Worm (Caenorhabditis elegans) whole organism, L3 larva: ENCODE results near the gene Y45F3A.4.

ENCODE experiments used
- ama-1 ChIP-seq: fragments of 150-350 bp; optimal IDR thresholded peaks from 2 replicates; lab custom pipeline; 2018
- ceh-16 ChIP-seq: sonication (generic microtip); optimal IDR thresholded peaks from 2 replicates; lab custom pipeline; 2017; ENCODE audit warnings: missing biosample characterization, missing genetic modification characterization
- ceh-82 ChIP-seq: fragments of 150-350 bp; optimal IDR thresholded peaks from 2 replicates; lab custom pipeline; 2014; ENCODE audit warnings: missing biosample characterization, missing genetic modification characterization
- elt-3 ChIP-seq, 3 experiments: fragments of 150-350 bp in 1 of 3; sonication (generic microtip) in 2 of 3; optimal IDR thresholded peaks; 2 replicates in 2 of 3; 4 replicates in 1 of 3; lab custom pipeline; 2014 to 2017; ENCODE audit warnings: missing biosample characterization in 3 of 3, missing genetic modification characterization in 3 of 3
- fkh-10 ChIP-seq: sonication (generic microtip); optimal IDR thresholded peaks from 2 replicates; lab custom pipeline; 2017; ENCODE audit warnings: missing biosample characterization, missing genetic modification reagents, missing genetic modification characterization
- fkh-2 ChIP-seq: fragments of 150-350 bp; optimal IDR thresholded peaks from 2 replicates; lab custom pipeline; 2014; ENCODE audit warnings: missing biosample characterization, missing genetic modification reagents, missing genetic modification characterization
- mdl-1 ChIP-seq: fragments of 150-350 bp; optimal IDR thresholded peaks from 2 replicates; lab custom pipeline; 2014; ENCODE audit warnings: missing biosample characterization, missing genetic modification characterization
- nhr-11 ChIP-seq: fragments of 150-350 bp; optimal IDR thresholded peaks from 2 replicates; lab custom pipeline; 2014; ENCODE audit warnings: missing biosample characterization, missing genetic modification characterization
- nhr-23 ChIP-seq: fragments of 150-350 bp; optimal IDR thresholded peaks from 2 replicates; lab custom pipeline; 2014; ENCODE audit warnings: missing biosample characterization, missing genetic modification reagents, missing genetic modification characterization
- nhr-28 ChIP-seq: fragments of 150-350 bp; optimal IDR thresholded peaks from 2 replicates; lab custom pipeline; 2014; ENCODE audit warnings: missing biosample characterization, missing genetic modification characterization
- nhr-76 ChIP-seq: fragments of 150-350 bp; sonication (generic microtip); optimal IDR thresholded peaks from 5 replicates; lab custom pipeline; 2014; ENCODE audit warnings: missing biosample characterization, missing genetic modification characterization
- nhr-77 ChIP-seq: fragments of 150-350 bp; optimal IDR thresholded peaks from 2 replicates; lab custom pipeline; 2014; ENCODE audit warnings: missing biosample characterization, missing genetic modification characterization
- skn-1 ChIP-seq: fragments of 150-350 bp; optimal IDR thresholded peaks from 2 replicates; lab custom pipeline; 2014; ENCODE audit warnings: missing biosample characterization, missing genetic modification characterization
- unc-62 ChIP-seq: fragments of 150-350 bp; sonication (generic microtip); optimal IDR thresholded peaks from 4 replicates; lab custom pipeline; 2014; ENCODE audit warnings: missing biosample characterization, missing genetic modification reagents, missing genetic modification characterization

ce11 chrIII:10603248-10603647 lies 28.0 kb upstream of the Y45F3A.4 start, which contains the start of gene Y39A1A.2:
- TF ChIP-seq fkh-10 (no peak), ama-1 (lab: Kevin White, UChicago) (no peak), nhr-76 (tag; lab: Kevin White, UChicago) (no peak), nhr-11 (no peak), elt-3 (tag; optimal IDR thresholded peaks at IDR 0.05; lab: Kevin White, UChicago) (no peak), mdl-1 (tag; lab: Kevin White, UChicago) (no peak), skn-1 (tag; lab: Kevin White, UChicago) (no peak), unc-62 (GFP tag; lab: Kevin White, UChicago) (no peak), fkh-2 (no peak), ceh-16 (tag; lab: Kevin White, UChicago) (no peak), ceh-82 (tag; lab: Kevin White, UChicago) (no peak), nhr-23 (tag; lab: Kevin White, UChicago) (no peak), nhr-28 (no peak), nhr-77 (tag; lab: Kevin White, UChicago) (no peak)
